Fruit fly (Drosophila melanogaster) whole organism, embryonic: ENCODE data around the gene Teh2.

ENCODE experiments used
- ATbp ChIP-seq: fragments of 200-800 bp; sonication (Bioruptor generic); optimal IDR thresholded peaks from 2 replicates; lab custom pipeline; 2017; ENCODE audit warnings: missing biosample characterization, mild to moderate bottlenecking, missing genetic modification characterization, missing genetic modification reagents
- Abd-B ChIP-seq: fragments of 200-800 bp; sonication (Bioruptor generic); optimal IDR thresholded peaks from 2 replicates; lab custom pipeline; 2018; ENCODE audit warnings: missing biosample characterization, mild to moderate bottlenecking, missing genetic modification characterization, moderate library complexity
- B-H2 ChIP-seq: fragments of 200-800 bp; sonication (Bioruptor generic); optimal IDR thresholded peaks from 2 replicates; lab custom pipeline; 2018; ENCODE audit warnings: missing biosample characterization, mild to moderate bottlenecking, missing genetic modification characterization
- CG1024 ChIP-seq: fragments of 200-800 bp; sonication (Bioruptor generic); IDR thresholded peaks from 2 replicates; pipeline ENCODE4 v1.3.6; 2022; ENCODE audit warnings: missing biosample characterization, missing genetic modification characterization
- CG10979 ChIP-seq: fragments of 200-800 bp; sonication (Bioruptor generic); optimal IDR thresholded peaks from 2 replicates; lab custom pipeline; 2018; ENCODE audit warnings: missing biosample characterization, mild to moderate bottlenecking, missing genetic modification characterization, moderate library complexity
- CG12391 ChIP-seq: fragments of 200-800 bp; sonication (Bioruptor generic); optimal IDR thresholded peaks from 3 replicates; lab custom pipeline; 2018; ENCODE audit warnings: missing biosample characterization, mild to moderate bottlenecking, missing genetic modification characterization, moderate library complexity
- CG12769 ChIP-seq: fragments of 200-800 bp; sonication (Bioruptor generic); optimal IDR thresholded peaks from 2 replicates; lab custom pipeline; 2019; ENCODE audit warnings: missing biosample characterization, mild to moderate bottlenecking, missing genetic modification characterization, moderate library complexity
- CG13624 ChIP-seq: fragments of 200-800 bp; sonication (Bioruptor generic); optimal IDR thresholded peaks from 2 replicates; lab custom pipeline; 2016; ENCODE audit warnings: missing biosample characterization, missing genetic modification characterization
- CG13775 ChIP-seq: fragments of 200-800 bp; sonication (Bioruptor generic); optimal IDR thresholded peaks from 3 replicates; lab custom pipeline; 2017; ENCODE audit warnings: missing biosample characterization, mild to moderate bottlenecking, missing genetic modification characterization
- CG14441 ChIP-seq: fragments of 200-800 bp; sonication (Bioruptor generic); IDR thresholded peaks from 2 replicates; pipeline ENCODE4 v1.3.6; 2022; ENCODE audit warnings: missing biosample characterization, missing genetic modification characterization
- CG15514 ChIP-seq: fragments of 200-800 bp; sonication (Bioruptor generic); optimal IDR thresholded peaks from 3 replicates; lab custom pipeline; 2017; ENCODE audit warnings: missing biosample characterization, missing genetic modification characterization, mild to moderate bottlenecking, moderate library complexity, missing genetic modification reagents
- CG15601 ChIP-seq: fragments of 200-800 bp; sonication (Bioruptor generic); optimal IDR thresholded peaks from 3 replicates; lab custom pipeline; 2019; ENCODE audit warnings: missing biosample characterization, mild to moderate bottlenecking, missing genetic modification characterization, moderate library complexity
- CG18599 ChIP-seq: fragments of 200-800 bp; sonication (Bioruptor generic); optimal IDR thresholded peaks from 3 replicates; lab custom pipeline; 2017; ENCODE audit warnings: missing biosample characterization, missing genetic modification characterization, mild to moderate bottlenecking, moderate library complexity, missing genetic modification reagents
- CG2199 ChIP-seq: fragments of 200-800 bp; sonication (Bioruptor generic); IDR thresholded peaks from 3 replicates; pipeline ENCODE4 v1.3.6; 2022; ENCODE audit warnings: missing biosample characterization, missing genetic modification characterization
- CG2875 ChIP-seq: fragments of 200-800 bp; sonication (Bioruptor generic); optimal IDR thresholded peaks from 2 replicates; lab custom pipeline; 2017; ENCODE audit warnings: missing biosample characterization, mild to moderate bottlenecking, missing genetic modification characterization, missing genetic modification reagents
- CG30431 ChIP-seq: fragments of 200-800 bp; sonication (Bioruptor generic); optimal IDR thresholded peaks from 2 replicates; lab custom pipeline; 2017; ENCODE audit warnings: missing biosample characterization, missing genetic modification characterization
- CG32767 ChIP-seq: fragments of 200-800 bp; sonication (Bioruptor generic); IDR thresholded peaks from 2 replicates; pipeline ENCODE4 v1.3.6; 2022; ENCODE audit warnings: missing biosample characterization, missing genetic modification characterization
- CG3407 ChIP-seq: fragments of 200-800 bp; sonication (Bioruptor generic); optimal IDR thresholded peaks from 2 replicates; lab custom pipeline; 2018; ENCODE audit warnings: missing biosample characterization, mild to moderate bottlenecking, missing genetic modification characterization
- CG4404 ChIP-seq: fragments of 200-800 bp; sonication (Bioruptor generic); IDR thresholded peaks from 2 replicates; pipeline ENCODE4 v1.3.6; 2022; ENCODE audit warnings: missing biosample characterization, missing genetic modification characterization
- CG6683 ChIP-seq: fragments of 200-800 bp; sonication (Bioruptor generic); optimal IDR thresholded peaks from 2 replicates; lab custom pipeline; 2017; ENCODE audit warnings: missing biosample characterization, mild to moderate bottlenecking, missing genetic modification characterization, missing genetic modification reagents
- CG7271 ChIP-seq: fragments of 200-800 bp; sonication (Bioruptor generic); optimal IDR thresholded peaks from 2 replicates; lab custom pipeline; 2018; ENCODE audit warnings: missing biosample characterization, mild to moderate bottlenecking, missing genetic modification characterization, moderate library complexity
- CG7372 ChIP-seq: fragments of 200-800 bp; sonication (Bioruptor generic); IDR thresholded peaks from 2 replicates; pipeline ENCODE4 v1.3.6; 2022; ENCODE audit warnings: missing biosample characterization, missing genetic modification characterization
- Dad ChIP-seq: fragments of 200-800 bp; sonication (Bioruptor generic); optimal IDR thresholded peaks from 3 replicates; lab custom pipeline; 2016; ENCODE audit warnings: missing biosample characterization, missing genetic modification characterization
- Deaf1 ChIP-seq: fragments of 200-800 bp; optimal IDR thresholded peaks from 3 replicates; lab custom pipeline; 2019; ENCODE audit warnings: missing biosample characterization, mild to moderate bottlenecking, missing genetic modification characterization, moderate library complexity
- Dfd ChIP-seq, 2 experiments: fragments of >200 bp; optimal IDR thresholded peaks; 2 replicates each; lab custom pipeline; 2017; ENCODE audit warnings: missing biosample characterization in 2 of 2, missing genetic modification characterization in 2 of 2
- Drgx ChIP-seq: fragments of 200-800 bp; sonication (Bioruptor generic); IDR thresholded peaks from 2 replicates; pipeline ENCODE4 v1.3.6; 2022; ENCODE audit warnings: missing biosample characterization, missing genetic modification characterization
- E2f2 ChIP-seq: fragments of 200-800 bp; sonication (Bioruptor generic); IDR thresholded peaks from 2 replicates; pipeline ENCODE4 v1.3.6; 2022; ENCODE audit warnings: missing biosample characterization, missing genetic modification characterization
- H2.0 ChIP-seq: fragments of 200-800 bp; sonication (Bioruptor generic); IDR thresholded peaks from 2 replicates; pipeline ENCODE4 v1.3.6; 2022; ENCODE audit warnings: missing biosample characterization, missing genetic modification characterization
- HLH4C ChIP-seq: fragments of 200-800 bp; sonication (Bioruptor generic); IDR thresholded peaks from 3 replicates; pipeline ENCODE4 v1.3.6; 2022; ENCODE audit warnings: missing biosample characterization, missing genetic modification characterization; ENCODE audit not compliant: partially characterized antibody
- HLHmδ ChIP-seq: fragments of 200-800 bp; sonication (Bioruptor generic); optimal IDR thresholded peaks from 2 replicates; lab custom pipeline; 2018; ENCODE audit warnings: missing biosample characterization, mild to moderate bottlenecking, missing genetic modification characterization, moderate library complexity
- Hr51 ChIP-seq, 2 experiments: fragments of 200-800 bp; sonication (Bioruptor generic); optimal IDR thresholded peaks; 2 replicates in 1 of 2; 3 replicates in 1 of 2; lab custom pipeline; 2016 to 2018; ENCODE audit warnings: missing biosample characterization in 2 of 2, missing genetic modification characterization in 2 of 2, mild to moderate bottlenecking in 1 of 2, moderate library complexity in 1 of 2
- Myb ChIP-seq: fragments of 200-800 bp; sonication (Bioruptor generic); optimal IDR thresholded peaks from 2 replicates; lab custom pipeline; 2016; ENCODE audit warnings: missing biosample characterization, missing genetic modification characterization
- Side ChIP-seq: fragments of 200-800 bp; sonication (Bioruptor generic); optimal IDR thresholded peaks from 2 replicates; lab custom pipeline; 2016; ENCODE audit warnings: missing biosample characterization, missing genetic modification characterization
- Sry-β ChIP-seq: fragments of 200-800 bp; sonication (Bioruptor generic); optimal IDR thresholded peaks from 2 replicates; lab custom pipeline; 2018; ENCODE audit warnings: missing biosample characterization, mild to moderate bottlenecking, missing genetic modification characterization, moderate library complexity
- Vsx1 ChIP-seq: fragments of 200-800 bp; sonication (Bioruptor generic); optimal IDR thresholded peaks from 2 replicates; lab custom pipeline; 2017; ENCODE audit warnings: missing biosample characterization, mild to moderate bottlenecking, missing genetic modification characterization, missing genetic modification reagents
- crc ChIP-seq: fragments of 200-800 bp; sonication (Bioruptor generic); optimal IDR thresholded peaks from 2 replicates; lab custom pipeline; 2016; ENCODE audit warnings: missing biosample characterization, missing genetic modification characterization
- cwo ChIP-seq: fragments of 200-800 bp; sonication (Bioruptor generic); optimal IDR thresholded peaks from 3 replicates; lab custom pipeline; 2017; ENCODE audit warnings: missing biosample characterization, missing genetic modification characterization, mild to moderate bottlenecking, moderate library complexity, missing genetic modification reagents
- dysf ChIP-seq: fragments of 200-800 bp; sonication (Bioruptor generic); IDR thresholded peaks from 3 replicates; pipeline ENCODE4 v1.3.6; 2022; ENCODE audit warnings: missing biosample characterization, missing genetic modification characterization
- hth ChIP-seq: fragments of >200 bp; optimal IDR thresholded peaks from 2 replicates; lab custom pipeline; 2017; ENCODE audit warnings: inconsistent platforms
- lab ChIP-seq: fragments of 200-800 bp; sonication (Bioruptor generic); optimal IDR thresholded peaks from 3 replicates; lab custom pipeline; 2017; ENCODE audit warnings: missing biosample characterization, missing genetic modification characterization, mild to moderate bottlenecking, moderate library complexity, missing genetic modification reagents
- nerfin-1 ChIP-seq: fragments of 200-800 bp; sonication (Bioruptor generic); optimal IDR thresholded peaks from 3 replicates; lab custom pipeline; 2019; ENCODE audit warnings: missing biosample characterization, mild to moderate bottlenecking, missing genetic modification characterization, moderate library complexity
- org-1 ChIP-seq: fragments of 200-800 bp; sonication (Bioruptor generic); optimal IDR thresholded peaks from 2 replicates; lab custom pipeline; 2017; ENCODE audit warnings: missing biosample characterization, missing genetic modification characterization
- pum ChIP-seq: fragments of 200-800 bp; sonication (Bioruptor generic); optimal IDR thresholded peaks from 2 replicates; lab custom pipeline; 2016; ENCODE audit warnings: missing biosample characterization, missing genetic modification characterization
- row ChIP-seq: fragments of 200-800 bp; sonication (Bioruptor generic); IDR thresholded peaks from 3 replicates; pipeline ENCODE4 v1.3.6; 2022; ENCODE audit warnings: missing biosample characterization, missing genetic modification characterization
- sob ChIP-seq: fragments of 200-800 bp; sonication (Bioruptor generic); IDR thresholded peaks from 2 replicates; pipeline ENCODE4 v1.3.6; 2022; ENCODE audit warnings: missing biosample characterization, missing genetic modification characterization
- ttk ChIP-seq: fragments of 200-800 bp; sonication (Bioruptor generic); IDR thresholded peaks from 2 replicates; pipeline ENCODE4 v2.1.2; 2022; ENCODE audit warnings: missing biosample characterization, missing genetic modification characterization

Teh2 gene

dm6 chr3L:4177981-4178562 is 9.8 kb downstream of the Teh2 start, which contains the start of gene Teh4 (continued):
- TF ChIP-seq CG32767, result no peak
- TF ChIP-seq CG15601 (tag; lab: Kevin White, UChicago), result peak; percentile 81
- TF ChIP-seq ATbp, result no peak
- peak; percentile 22; the same call in 1 of the 3 replicates for TF ChIP-seq row (GFP tag; lab: Robert Waterston, UW)
- TF ChIP-seq Myb (GFP tag; lab: Kevin White, UChicago), result no peak
- TF ChIP-seq CG13775 (GFP tag; lab: Kevin White, UChicago), result no peak
- TF ChIP-seq lab (GFP tag; lab: Kevin White, UChicago), result no peak
- TF ChIP-seq CG15514 (GFP tag; lab: Kevin White, UChicago), result peak; percentile 97
- TF ChIP-seq Vsx1 (GFP tag; lab: Kevin White, UChicago), result no peak
- TF ChIP-seq hth (lab: Kevin White, UChicago), result no peak
- TF ChIP-seq ttk (GFP tag; lab: Robert Waterston, UW), result no peak
- TF ChIP-seq HLHmδ (GFP tag; lab: Kevin White, UChicago), result no peak
- TF ChIP-seq Drgx (GFP tag; lab: Robert Waterston, UW), result no peak
- TF ChIP-seq CG7372 (GFP tag; lab: Robert Waterston, UW), result no peak
- no peak for TF ChIP-seq crc
- peak; percentile 18 for TF ChIP-seq Deaf1 (tag; lab: Kevin White, UChicago)
- no peak for TF ChIP-seq Abd-B (GFP tag; lab: Kevin White, UChicago)
- no peak for TF ChIP-seq CG1024 (GFP tag; lab: Robert Waterston, UW)
- no peak for TF ChIP-seq CG2199 (GFP tag; lab: Robert Waterston, UW)
- TF ChIP-seq CG2875 (GFP tag; lab: Kevin White, UChicago), result no peak
- TF ChIP-seq CG10979 (tag; lab: Kevin White, UChicago), result no peak
- TF ChIP-seq Dfd (GFP tag; optimal IDR thresholded peaks at IDR 0.05; lab: Kevin White, UChicago), result no peak
- no peak for TF ChIP-seq CG30431 (GFP tag; lab: Kevin White, UChicago)
- TF ChIP-seq HLH4C, result 0 out of 3 replicates have a peak, but pooled peaks have one; percentile 31
- no peak for TF ChIP-seq org-1 (GFP tag; lab: Kevin White, UChicago)
- TF ChIP-seq CG18599, result peak; percentile 7
- no peak for TF ChIP-seq CG14441 (GFP tag; lab: Robert Waterston, UW)
- no peak for TF ChIP-seq pum (GFP tag; lab: Kevin White, UChicago)
- TF ChIP-seq CG12769, result no peak
- TF ChIP-seq CG12391 (tag; lab: Kevin White, UChicago), result no peak
- TF ChIP-seq H2.0 (GFP tag; lab: Robert Waterston, UW), result no peak
- TF ChIP-seq Side, result no peak
- TF ChIP-seq CG7271 (tag; lab: Kevin White, UChicago), result no peak
- no peak for TF ChIP-seq B-H2 (GFP tag; lab: Kevin White, UChicago)
- TF ChIP-seq CG3407 (GFP tag; lab: Kevin White, UChicago), result no peak
- 0 out of 3 replicates have a peak, but pooled peaks have one; percentile 9 for TF ChIP-seq dysf (GFP tag; lab: Robert Waterston, UW)
- TF ChIP-seq Sry-β (GFP tag; lab: Kevin White, UChicago), result no peak
- TF ChIP-seq CG6683, result no peak
- TF ChIP-seq Dad (GFP tag; lab: Kevin White, UChicago), result no peak
- peak; percentile 60 for TF ChIP-seq nerfin-1
- TF ChIP-seq cwo (GFP tag; lab: Kevin White, UChicago), result no peak
- no peak for TF ChIP-seq CG4404 (GFP tag; lab: Robert Waterston, UW)
- TF ChIP-seq sob (GFP tag; lab: Robert Waterston, UW), result no peak
- TF ChIP-seq CG13624, result no peak
- TF ChIP-seq E2f2 (GFP tag; lab: Robert Waterston, UW), result no peak
- no peak for TF ChIP-seq Hr51 (GFP tag; optimal IDR thresholded peaks at IDR 0.05; lab: Kevin White, UChicago)
